Worm (Caenorhabditis elegans): Measurements from ENCODE around the gene psr-1.

psr-1 gene

DNA sequence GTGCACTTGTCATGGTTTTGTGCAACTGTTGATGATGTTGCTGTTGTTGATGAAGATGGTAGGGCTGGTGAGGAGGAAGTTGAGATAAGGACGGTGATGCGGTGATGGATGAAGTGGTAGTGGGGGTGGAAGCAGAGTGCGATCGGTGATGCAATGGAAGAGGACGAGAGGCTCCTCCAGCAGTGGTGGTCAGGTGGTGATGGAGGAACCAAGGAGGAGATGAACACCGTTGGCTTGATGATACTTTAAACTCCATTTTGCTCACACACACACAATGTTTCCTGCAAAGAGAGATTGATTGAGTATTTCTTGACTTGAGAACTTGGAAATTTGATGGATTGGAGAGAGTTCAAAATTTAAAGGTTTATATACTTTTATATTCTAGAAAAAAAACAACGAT is 15.2 kb upstream of the psr-1 start, which contains the start of gene F19C7.8:
TSS of gene F19C7.8 (minus strand) at position 256 of the 400 bp plus-strand sequence.
- TF ChIP-seq F13H6.1 (tag; optimal IDR thresholded peaks at IDR 0.05), result peak; percentile 36
- TF ChIP-seq sma-9 (GFP tag; optimal IDR thresholded peaks at IDR 0.05), result peak; percentile 52
- no peak for TF ChIP-seq sma-9 (tag; optimal IDR thresholded peaks at IDR 0.05)
- no peak for TF ChIP-seq fos-1 (tag; optimal IDR thresholded peaks at IDR 0.05)
- no peak for TF ChIP-seq ztf-4 (tag; optimal IDR thresholded peaks at IDR 0.05)

DNA sequence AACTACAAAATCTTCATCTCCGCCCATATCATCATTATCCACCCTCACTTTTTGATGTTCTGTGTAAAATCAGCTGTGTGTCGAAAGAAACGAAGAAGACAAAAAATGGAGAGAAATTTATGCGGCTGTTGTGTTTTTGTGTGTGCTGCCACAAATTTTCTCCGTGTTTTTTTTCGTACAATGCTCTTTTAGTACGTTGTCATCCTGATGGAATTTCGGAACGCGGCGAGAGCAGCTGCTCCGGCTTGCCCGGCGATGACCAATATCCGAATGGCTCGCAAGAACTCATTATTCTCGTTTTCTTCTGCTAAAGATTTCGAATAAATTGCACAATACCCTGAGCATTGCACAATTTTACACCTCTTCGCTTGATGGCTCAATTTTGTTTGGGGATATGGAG is 13.7 kb upstream of the psr-1 start:
- TF ChIP-seq unc-62 (GFP tag; optimal IDR thresholded peaks at IDR 0.05), result no peak
- no peak for TF ChIP-seq mdl-1 (tag; optimal IDR thresholded peaks at IDR 0.05)
- TF ChIP-seq C34F6.9 (tag; optimal IDR thresholded peaks at IDR 0.05), result no peak
- no peak for TF ChIP-seq nhr-25 (tag; optimal IDR thresholded peaks at IDR 0.05)
- TF ChIP-seq elt-3 (tag; optimal IDR thresholded peaks at IDR 0.05), result no peak
- no peak for TF ChIP-seq ceh-16 (tag; optimal IDR thresholded peaks at IDR 0.05)
- no peak for TF ChIP-seq Y55F3AM.14 (GFP tag; optimal IDR thresholded peaks at IDR 0.05)
- no peak for TF ChIP-seq lin-39 (tag; optimal IDR thresholded peaks at IDR 0.05)
- no peak for TF ChIP-seq zag-1 (tag; optimal IDR thresholded peaks at IDR 0.05)
- TF ChIP-seq sma-3 (GFP tag; optimal IDR thresholded peaks at IDR 0.05), result no peak
- no peak for TF ChIP-seq crh-2 (tag; optimal IDR thresholded peaks at IDR 0.05)
- no peak for TF ChIP-seq ztf-1 (GFP tag; conservative IDR thresholded peaks at IDR 0.05)
- no peak for TF ChIP-seq snpc-4 (tag; optimal IDR thresholded peaks at IDR 0.05)
- TF ChIP-seq peb-1 (tag; optimal IDR thresholded peaks at IDR 0.05), result no peak

DNA sequence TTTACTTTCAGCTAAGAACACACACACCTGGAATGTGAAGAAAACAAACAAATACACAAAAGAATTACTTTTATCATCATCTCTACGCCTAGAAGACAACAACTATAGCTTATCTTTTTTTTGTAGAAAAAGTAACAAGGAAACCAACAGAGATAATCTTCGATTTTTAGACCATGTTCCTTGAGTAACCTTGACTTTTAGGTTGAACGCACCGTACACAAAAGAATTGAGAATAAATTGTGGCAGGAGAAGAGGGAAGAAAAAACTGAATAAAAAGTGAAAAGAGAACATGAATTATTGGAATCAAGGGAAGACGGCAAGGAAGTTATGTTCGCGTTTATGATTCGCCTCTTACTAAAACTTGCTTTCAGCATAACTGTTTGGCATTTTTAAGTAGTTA is 12.1 kb upstream of the psr-1 start:
- peak; percentile 85 for TF ChIP-seq blmp-1 (tag; optimal IDR thresholded peaks at IDR 0.05; ENCODE audit: insufficient read depth)
- TF ChIP-seq sma-9 (GFP tag; optimal IDR thresholded peaks at IDR 0.05), result peak; percentile 45
- TF ChIP-seq sma-9 (tag; optimal IDR thresholded peaks at IDR 0.05), result no peak
- TF ChIP-seq nhr-129 (tag; optimal IDR thresholded peaks at IDR 0.05), result no peak
- TF ChIP-seq fos-1 (tag; optimal IDR thresholded peaks at IDR 0.05), result peak; percentile 0
- no peak for TF ChIP-seq elt-3 (tag; optimal IDR thresholded peaks at IDR 0.05)

DNA sequence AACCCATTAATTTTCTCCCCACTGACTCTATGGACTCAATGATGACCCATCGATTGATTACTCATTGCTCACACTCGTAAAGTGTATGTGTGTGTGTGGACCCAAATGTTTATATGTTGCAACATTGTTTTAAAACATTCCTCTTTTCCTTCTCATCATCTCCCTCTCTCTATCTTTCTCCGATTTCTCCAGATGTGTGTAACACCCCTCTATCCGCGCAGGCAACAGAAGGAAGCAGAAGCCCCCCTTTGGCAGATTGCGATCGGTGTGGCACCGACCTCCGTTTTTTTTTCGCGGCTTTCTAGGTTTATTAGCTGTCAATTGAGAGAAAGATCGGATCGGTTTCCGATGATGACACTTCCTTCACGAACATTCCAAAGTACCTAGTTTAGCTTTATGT is 9.5 kb upstream of the psr-1 start:
- TF ChIP-seq sem-4 (tag; optimal IDR thresholded peaks at IDR 0.05) (peak; percentile 20), mbf-1 (tag; optimal IDR thresholded peaks at IDR 0.05) (no peak)

DNA sequence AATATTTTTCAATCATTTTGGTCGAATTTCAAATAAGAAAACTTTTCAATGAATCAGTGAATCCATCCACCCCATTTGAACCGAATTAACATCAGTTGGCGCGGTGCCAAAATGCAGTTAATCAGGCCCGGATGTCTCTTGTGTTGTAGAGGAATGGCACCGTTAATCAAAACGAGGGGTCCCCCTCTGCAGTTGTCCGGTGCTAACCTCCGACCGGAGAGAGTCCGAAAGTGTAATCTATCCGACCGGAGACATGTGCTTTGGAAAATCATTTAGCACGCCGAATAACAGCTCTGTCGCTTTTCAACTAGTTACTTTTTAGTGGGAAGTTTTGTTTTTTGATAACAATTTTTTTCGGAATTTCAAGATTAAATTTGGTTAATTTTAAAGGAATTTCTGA is 7.8 kb upstream of the psr-1 start:
- TF ChIP-seq unc-39 (tag; optimal IDR thresholded peaks at IDR 0.05), result no peak
- TF ChIP-seq Y55F3AM.14 (GFP tag; optimal IDR thresholded peaks at IDR 0.05), result no peak
- TF ChIP-seq dmd-4 (tag; optimal IDR thresholded peaks at IDR 0.05), result no peak
- TF ChIP-seq blmp-1 (tag; optimal IDR thresholded peaks at IDR 0.05; ENCODE audit: insufficient read depth), result no peak
- TF ChIP-seq unc-62 (GFP tag; optimal IDR thresholded peaks at IDR 0.05), result no peak
- TF ChIP-seq peb-1 (tag; optimal IDR thresholded peaks at IDR 0.05), result no peak
- TF ChIP-seq fos-1 (tag; optimal IDR thresholded peaks at IDR 0.05), result no peak
- no peak for TF ChIP-seq sma-9 (GFP tag; optimal IDR thresholded peaks at IDR 0.05)
- no peak for TF ChIP-seq sma-9 (tag; optimal IDR thresholded peaks at IDR 0.05)
- no peak for TF ChIP-seq nhr-77 (tag; optimal IDR thresholded peaks at IDR 0.05)
- TF ChIP-seq nhr-129 (tag; optimal IDR thresholded peaks at IDR 0.05), result no peak
- no peak for TF ChIP-seq nhr-6 (tag; optimal IDR thresholded peaks at IDR 0.05)
- TF ChIP-seq ZK546.5 (tag; optimal IDR thresholded peaks at IDR 0.05), result no peak
- TF ChIP-seq nhr-10 (tag; optimal IDR thresholded peaks at IDR 0.05), result no peak
- no peak for TF ChIP-seq mbf-1 (tag; optimal IDR thresholded peaks at IDR 0.05)
- TF ChIP-seq nhr-11 (tag; optimal IDR thresholded peaks at IDR 0.05), result no peak
- no peak for TF ChIP-seq ztf-11 (tag; optimal IDR thresholded peaks at IDR 0.05)
- TF ChIP-seq lsy-2 (tag; optimal IDR thresholded peaks at IDR 0.05), result no peak
- no peak for TF ChIP-seq F13H6.1 (tag; optimal IDR thresholded peaks at IDR 0.05)

DNA sequence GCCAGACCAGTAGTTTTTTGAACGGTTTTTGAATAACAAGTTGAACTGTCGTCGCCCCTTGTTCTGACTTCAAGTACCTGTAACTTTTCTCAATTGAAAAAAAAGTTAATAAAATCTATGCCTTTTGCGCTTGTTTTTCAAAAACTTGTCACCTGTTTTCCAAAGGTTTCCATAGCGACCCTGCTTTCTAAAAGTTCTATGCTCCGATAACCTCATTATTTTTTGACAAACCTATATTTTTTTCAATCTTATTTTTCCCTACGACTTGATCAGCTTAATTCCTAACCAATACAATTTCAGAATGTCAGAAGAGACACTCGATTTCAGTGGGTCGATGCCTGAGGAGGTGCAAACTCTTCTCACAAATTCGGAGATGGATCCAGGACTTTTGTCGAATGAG is 5.7 kb upstream of the psr-1 start, which contains the start of gene F29B9.8:
TSS of gene F29B9.8 (plus strand) at position 301 of the 400 bp plus-strand sequence.
- no peak for TF ChIP-seq ztf-1 (GFP tag; conservative IDR thresholded peaks at IDR 0.05)
- TF ChIP-seq R02D3.7 (tag; optimal IDR thresholded peaks at IDR 0.05), result no peak
- TF ChIP-seq mbf-1 (tag; optimal IDR thresholded peaks at IDR 0.05), result no peak
- TF ChIP-seq dmd-4 (tag; optimal IDR thresholded peaks at IDR 0.05), result no peak
- TF ChIP-seq nhr-11 (tag; optimal IDR thresholded peaks at IDR 0.05), result no peak
- TF ChIP-seq skn-1 (tag; optimal IDR thresholded peaks at IDR 0.05), result no peak
- TF ChIP-seq peb-1 (tag; optimal IDR thresholded peaks at IDR 0.05), result no peak
- no peak for TF ChIP-seq sma-9 (GFP tag; optimal IDR thresholded peaks at IDR 0.05)
- no peak for TF ChIP-seq sma-9 (tag; optimal IDR thresholded peaks at IDR 0.05)
- TF ChIP-seq C34F6.9 (tag; optimal IDR thresholded peaks at IDR 0.05), result no peak
- TF ChIP-seq nhr-23 (tag; optimal IDR thresholded peaks at IDR 0.05), result no peak
- no peak for TF ChIP-seq alr-1 (tag; optimal IDR thresholded peaks at IDR 0.05)
- TF ChIP-seq lin-39 (tag; optimal IDR thresholded peaks at IDR 0.05), result no peak
- TF ChIP-seq nhr-237 (tag; optimal IDR thresholded peaks at IDR 0.05), result no peak
- TF ChIP-seq ama-1 (optimal IDR thresholded peaks at IDR 0.05), result no peak
- TF ChIP-seq sem-4 (tag; optimal IDR thresholded peaks at IDR 0.05), result no peak
- no peak for TF ChIP-seq nhr-77 (tag; optimal IDR thresholded peaks at IDR 0.05)
- no peak for TF ChIP-seq mab-5 (tag; optimal IDR thresholded peaks at IDR 0.05)
- TF ChIP-seq nhr-6 (tag; optimal IDR thresholded peaks at IDR 0.05), result no peak
